Worm (Caenorhabditis elegans): ENCODE data around the gene tatn-1.

ce11 chrX:14775222-14775621 lies 15.6 kb upstream of the tatn-1 start:
- no peak for TF ChIP-seq him-1 (tag; optimal IDR thresholded peaks at IDR 0.05)
- TF ChIP-seq W03F9.2 (tag; optimal IDR thresholded peaks at IDR 0.05), result no peak

Data from whole organism, L4/young adult.